Fruit fly (Drosophila melanogaster) Kc167 (cell line): ENCODE measurements around the gene HHEX.

Experiments
- Myc ChIP-seq: fragments of >200 bp; optimal IDR thresholded peaks from 2 replicates; lab custom pipeline; 2017; ENCODE audit warnings: missing external identifiers
- Sin3A ChIP-seq: fragments of >200 bp; optimal IDR thresholded peaks from 2 replicates; lab custom pipeline; 2018; ENCODE audit warnings: missing external identifiers
- h ChIP-seq: fragments of >200 bp; optimal IDR thresholded peaks from 3 replicates; lab custom pipeline; 2018; ENCODE audit warnings: missing external identifiers
- insv ChIP-seq: fragments of >200 bp; optimal IDR thresholded peaks from 3 replicates; lab custom pipeline; 2018; ENCODE audit warnings: missing external identifiers
- psq ChIP-seq: fragments of >200 bp; optimal IDR thresholded peaks from 2 replicates; lab custom pipeline; 2017; ENCODE audit warnings: missing external identifiers
- ttk ChIP-seq: sonication (Bioruptor generic); optimal IDR thresholded peaks from 2 replicates; lab custom pipeline; 2017; ENCODE audit warnings: missing external identifiers

The HHEX gene

DNA sequence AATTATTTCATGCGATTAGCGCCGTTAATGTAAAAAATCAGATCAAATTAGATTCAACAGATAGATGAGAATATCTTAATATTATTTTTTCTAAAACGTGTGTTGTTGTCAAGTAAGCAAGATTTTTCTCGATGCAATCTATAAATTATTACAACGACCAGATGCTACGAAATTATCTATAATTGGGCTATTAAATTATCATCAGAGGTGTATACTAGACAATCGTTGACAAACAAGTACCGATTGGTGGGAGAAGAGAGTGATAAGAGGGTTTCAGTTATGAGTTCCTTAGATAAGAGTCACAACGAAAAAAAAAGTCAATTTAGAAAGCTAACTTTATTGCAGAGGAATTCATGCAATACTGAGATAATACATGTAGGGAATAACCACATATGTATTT, 13.2 kb downstream of the HHEX start:
- TF ChIP-seq Myc (lab: Kevin White, UChicago) (no peak), insv (lab: Kevin White, UChicago) (no peak), ttk (lab: Kevin White, UChicago) (no peak), psq (lab: Kevin White, UChicago) (no peak), h (lab: Kevin White, UChicago) (no peak), Sin3A (lab: Kevin White, UChicago) (no peak)

DNA sequence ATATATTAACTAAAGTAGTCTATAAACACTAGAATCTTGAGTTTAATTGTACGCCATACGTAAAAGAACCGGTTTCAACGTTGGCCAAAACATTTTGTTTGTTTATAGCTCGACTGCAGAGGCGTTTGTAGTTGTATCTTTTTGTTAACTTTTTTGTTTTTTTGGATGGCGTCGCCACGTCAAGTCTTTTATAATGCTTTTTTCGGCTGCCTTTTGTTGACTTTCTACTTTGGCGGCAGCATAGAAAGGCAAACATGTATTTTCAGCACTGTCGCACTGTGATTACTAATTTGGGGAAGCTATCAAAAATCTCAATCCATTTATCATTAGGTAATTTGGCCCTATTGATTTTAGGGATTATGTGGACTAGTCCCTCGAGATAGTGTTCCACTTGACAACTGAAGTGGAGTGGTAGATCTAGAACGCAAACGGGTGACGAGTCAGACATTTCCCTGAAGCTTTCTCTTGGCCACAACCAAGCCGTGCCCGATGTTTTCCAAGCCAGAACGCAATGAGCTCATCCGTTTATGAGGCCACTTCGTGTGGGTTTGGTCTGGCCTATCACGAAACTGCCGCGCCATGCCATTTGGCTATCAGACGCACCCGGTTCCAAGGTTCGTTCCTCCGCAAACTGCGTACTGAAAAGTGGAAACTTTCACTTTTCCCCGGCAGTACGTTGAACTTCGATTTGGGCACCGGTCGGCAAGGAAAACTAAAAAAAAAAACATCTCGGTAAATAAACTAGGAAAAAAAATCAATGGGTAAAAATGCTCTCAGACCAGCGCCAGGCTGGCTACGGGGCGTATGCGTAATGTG, 14.0 kb downstream of the HHEX start:
- TF ChIP-seq Myc (lab: Kevin White, UChicago) (no peak), h (lab: Kevin White, UChicago) (no peak)

DNA sequence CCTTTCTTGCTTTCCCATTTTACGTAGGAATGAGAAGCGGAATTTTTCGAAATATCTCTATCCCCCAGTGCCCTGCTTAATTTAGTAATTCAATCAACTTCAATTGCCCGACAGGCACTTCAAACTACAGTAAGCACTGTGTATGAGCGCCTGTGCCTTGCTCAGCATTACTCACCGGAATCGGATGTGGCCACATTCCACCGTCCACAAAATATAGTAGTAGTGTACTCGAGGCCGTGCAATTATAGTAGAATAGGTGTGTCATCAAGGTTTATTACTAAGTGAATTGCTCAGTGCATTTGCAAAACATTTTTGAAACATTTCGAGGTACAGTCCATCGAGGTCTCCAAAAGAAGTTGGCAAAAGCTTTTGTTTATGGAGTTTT, 15.0 kb downstream of the HHEX start:
- no peak for TF ChIP-seq insv (lab: Kevin White, UChicago)
- no peak for TF ChIP-seq ttk (lab: Kevin White, UChicago)
- TF ChIP-seq h (lab: Kevin White, UChicago) = no peak
- no peak for TF ChIP-seq psq (lab: Kevin White, UChicago)
- TF ChIP-seq Sin3A (lab: Kevin White, UChicago) = no peak
- TF ChIP-seq Myc (lab: Kevin White, UChicago) = no peak

DNA sequence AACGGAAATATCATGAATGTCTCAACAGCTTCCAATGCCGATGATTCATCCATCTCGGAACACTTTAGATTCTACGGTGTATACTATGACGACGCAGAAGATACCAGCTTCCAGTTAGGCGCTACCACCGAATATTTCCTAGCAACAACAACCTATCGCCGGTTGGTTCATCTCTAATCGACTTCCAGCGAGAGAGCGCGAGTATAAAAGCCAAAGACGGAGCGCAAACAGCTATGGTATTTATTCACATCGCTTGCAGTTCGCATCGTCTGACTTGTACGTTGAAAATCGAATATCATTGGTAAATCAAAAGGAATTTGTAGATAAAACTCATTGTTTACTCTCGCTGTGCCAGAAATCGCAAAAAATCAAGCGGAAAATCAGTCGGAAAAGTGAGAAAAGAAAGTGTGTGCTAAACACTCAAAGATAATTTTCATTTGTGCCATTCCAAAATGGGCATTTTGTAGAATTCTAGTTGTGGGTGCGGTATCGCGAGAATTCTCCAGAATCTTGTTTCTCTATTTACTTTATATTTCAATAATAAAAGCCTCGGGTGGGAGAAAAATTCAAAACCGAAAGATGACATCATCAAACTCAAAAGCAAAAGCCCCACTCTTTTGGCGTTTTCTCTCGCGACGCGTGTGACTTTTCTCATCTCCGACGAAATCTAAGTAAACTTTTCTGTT, 15.6 kb downstream of the HHEX start, which contains the start of gene AnxB9:
Gene AnxB9 (plus strand): TSS at position 232 of the 686 bp plus-strand sequence.
- TF ChIP-seq Myc (lab: Kevin White, UChicago) (no peak), insv (lab: Kevin White, UChicago) (no peak), Sin3A (lab: Kevin White, UChicago) (no peak), h (lab: Kevin White, UChicago) (no peak), ttk (lab: Kevin White, UChicago) (no peak), psq (lab: Kevin White, UChicago) (no peak)

DNA sequence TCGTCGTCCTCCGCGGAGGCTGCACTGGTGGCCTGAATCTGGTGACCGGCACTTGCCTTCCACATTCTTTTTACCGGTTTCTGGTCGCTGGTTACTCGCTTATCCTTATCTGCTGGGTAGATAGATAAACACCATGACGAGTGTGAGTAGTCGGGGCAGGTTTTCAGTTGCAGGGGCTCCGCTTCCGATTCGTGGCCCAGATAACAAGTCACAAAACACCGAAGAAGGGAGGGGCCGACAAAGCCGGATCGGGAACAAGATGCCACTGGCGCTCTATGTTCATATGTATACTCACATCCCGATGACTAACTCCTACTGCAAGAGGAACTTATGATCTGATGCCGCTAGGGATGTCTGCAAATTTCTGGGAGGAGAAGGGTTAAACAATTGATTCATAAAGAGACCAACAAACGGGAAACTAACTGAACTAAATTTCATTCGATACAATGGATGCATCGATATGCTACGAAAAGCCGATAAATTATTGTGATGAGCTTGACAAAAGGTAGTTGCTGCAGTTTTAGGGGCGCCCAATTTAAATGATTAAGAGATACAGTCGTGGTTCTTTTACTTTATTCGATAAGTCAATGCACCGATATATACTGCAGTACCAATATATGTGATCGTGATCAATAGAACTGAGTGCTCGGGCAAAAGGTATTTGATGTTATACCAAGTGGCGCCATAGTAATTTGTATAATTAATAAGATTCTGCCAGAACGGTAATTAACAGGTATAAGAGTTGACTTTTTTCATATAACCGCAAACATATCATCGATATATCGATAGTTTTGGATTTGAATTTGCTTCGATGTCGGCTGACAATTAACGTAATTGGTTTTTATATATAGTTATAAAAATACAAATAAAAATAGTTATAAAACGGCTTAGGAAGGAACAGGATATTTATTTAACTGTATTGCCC, 16.5 kb downstream of the HHEX start, which contains the start of gene Cortactin:
Gene Cortactin (minus strand): TSS at position 472 of the 925 bp plus-strand sequence.
- peak; percentile 96 for TF ChIP-seq psq (lab: Kevin White, UChicago)
- no peak for TF ChIP-seq Sin3A (lab: Kevin White, UChicago)
- TF ChIP-seq insv (lab: Kevin White, UChicago) = no peak
- TF ChIP-seq ttk (lab: Kevin White, UChicago) = no peak
- TF ChIP-seq h (lab: Kevin White, UChicago) = no peak

DNA sequence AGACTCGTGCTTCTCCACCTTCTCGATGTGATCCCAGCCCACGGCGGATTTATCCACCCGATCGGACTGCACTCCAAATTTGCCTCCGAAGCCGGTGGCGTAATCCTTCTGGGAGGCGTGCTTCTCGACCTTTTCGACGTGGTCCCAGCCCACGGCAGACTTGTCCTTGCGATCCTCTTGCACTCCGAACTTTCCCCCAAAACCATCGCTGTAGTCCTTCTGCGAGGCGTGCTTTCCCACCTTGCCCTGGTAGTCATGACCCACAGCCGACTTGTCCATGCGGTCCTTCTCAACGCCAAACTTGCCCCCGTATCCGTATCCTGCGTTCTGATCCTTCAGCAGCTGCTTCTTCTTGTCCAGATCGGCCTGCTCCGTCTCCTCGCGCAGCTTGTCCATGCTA, 17.3 kb downstream of the HHEX start:
- TF ChIP-seq ttk (lab: Kevin White, UChicago) (peak; percentile 59), insv (lab: Kevin White, UChicago) (no peak)

DNA sequence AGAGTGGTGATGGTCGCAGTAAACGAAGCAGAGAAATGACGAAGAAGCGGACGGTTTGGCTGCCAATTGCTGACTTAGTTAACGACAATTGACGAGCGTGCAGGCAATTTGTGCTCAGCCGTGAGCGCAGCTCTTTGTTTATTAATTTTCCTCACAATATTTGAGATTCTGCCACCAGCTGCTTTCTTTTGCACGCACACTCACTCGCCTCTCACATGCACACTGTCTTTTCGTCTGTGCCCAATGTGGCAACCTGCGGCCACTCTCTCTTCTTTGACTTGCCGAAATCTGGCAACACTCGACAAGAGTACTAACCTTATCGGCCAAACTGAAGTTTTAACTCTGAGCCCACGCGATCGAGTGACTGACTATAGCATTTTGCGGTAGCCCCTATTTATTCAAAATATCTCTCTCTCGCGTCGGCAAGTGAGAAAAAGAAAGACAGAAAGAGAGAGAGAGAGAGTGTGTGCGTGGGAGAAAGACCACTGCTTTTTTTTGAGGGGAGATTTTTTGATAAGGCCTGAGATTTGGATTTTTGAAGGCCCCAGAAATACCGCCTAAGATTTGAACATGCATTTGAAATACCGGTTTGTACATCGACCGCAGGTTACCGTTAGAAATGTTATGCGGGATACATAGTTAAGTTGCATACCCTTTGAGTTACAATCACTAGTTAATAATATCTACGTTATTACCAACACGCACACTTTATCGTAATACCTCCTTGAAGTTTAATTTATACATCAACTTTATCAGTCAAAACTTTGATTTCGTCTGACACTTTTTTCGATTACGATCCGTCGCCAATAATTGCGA, 20.1 kb downstream of the HHEX start, which contains the start of gene Mvl:
Gene Mvl (minus strand): TSS at position 371 of the 816 bp plus-strand sequence.
- TF ChIP-seq psq (lab: Kevin White, UChicago) (no peak), Sin3A (lab: Kevin White, UChicago) (no peak), Myc (lab: Kevin White, UChicago) (no peak), h (lab: Kevin White, UChicago) (no peak), insv (lab: Kevin White, UChicago) (no peak), ttk (lab: Kevin White, UChicago) (no peak)

DNA sequence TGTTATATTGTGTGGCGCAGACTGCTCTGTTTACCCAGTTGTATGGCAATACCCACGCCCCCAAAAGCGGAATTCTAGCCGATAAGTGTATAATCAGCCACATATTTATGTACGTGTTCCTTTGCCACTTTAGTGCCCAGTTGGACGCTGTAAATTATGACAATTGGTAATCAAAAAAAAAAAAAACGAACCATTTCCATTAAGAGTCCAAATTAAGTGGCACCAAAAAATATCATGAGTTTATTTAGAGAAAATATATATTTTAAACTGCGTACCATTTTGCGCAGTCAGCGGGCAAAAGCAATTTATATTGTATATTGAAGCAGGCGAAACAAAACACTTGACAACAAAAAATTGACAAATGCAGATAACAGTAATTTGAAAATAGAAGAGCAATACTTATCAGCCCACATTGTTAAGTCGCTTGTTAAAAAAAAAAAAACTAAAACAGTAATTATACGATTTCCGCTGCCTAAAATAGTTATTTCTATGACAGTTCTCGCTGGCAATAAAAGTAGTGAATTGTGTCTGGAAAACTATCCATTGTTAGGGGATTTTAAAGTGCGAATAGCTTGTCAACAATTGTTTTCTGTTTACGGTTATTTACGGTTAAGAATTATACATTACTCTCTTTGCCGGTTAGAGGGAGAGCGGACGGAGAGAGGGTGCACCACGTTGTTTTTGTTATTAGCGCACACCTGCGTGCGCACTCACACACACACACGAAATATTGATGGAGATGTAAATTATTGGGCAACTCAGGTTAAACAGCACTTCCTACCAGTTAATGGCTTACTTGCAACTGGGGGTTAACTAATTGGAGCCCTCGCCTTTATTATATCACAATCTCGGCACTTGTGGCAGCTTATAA, 21.0 kb downstream of the HHEX start:
- TF ChIP-seq h (lab: Kevin White, UChicago) (no peak), insv (lab: Kevin White, UChicago) (no peak), psq (lab: Kevin White, UChicago) (no peak)

DNA sequence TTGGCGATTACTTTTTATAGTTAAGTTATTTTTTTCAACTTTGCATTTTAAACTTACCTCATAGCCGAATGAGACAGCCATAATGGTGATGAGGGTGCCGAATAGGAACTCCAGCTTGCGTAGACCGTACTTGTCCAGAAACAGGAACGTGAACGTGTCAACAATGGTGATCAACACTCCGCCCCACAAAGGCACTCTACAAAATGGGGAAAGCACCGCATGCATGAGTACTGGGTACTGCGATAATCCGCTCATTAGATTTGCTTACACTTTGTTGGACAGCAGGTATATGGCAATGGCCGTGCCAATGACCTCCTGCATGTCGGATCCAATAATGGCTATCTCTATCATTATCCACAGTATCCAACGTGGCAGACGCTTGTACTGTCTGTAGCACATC, 23.2 kb downstream of the HHEX start:
- no peak for TF ChIP-seq h (lab: Kevin White, UChicago)
- TF ChIP-seq insv (lab: Kevin White, UChicago) = no peak
- no peak for TF ChIP-seq ttk (lab: Kevin White, UChicago)
- TF ChIP-seq Myc (lab: Kevin White, UChicago) = no peak
- no peak for TF ChIP-seq Sin3A (lab: Kevin White, UChicago)
- no peak for TF ChIP-seq psq (lab: Kevin White, UChicago)

DNA sequence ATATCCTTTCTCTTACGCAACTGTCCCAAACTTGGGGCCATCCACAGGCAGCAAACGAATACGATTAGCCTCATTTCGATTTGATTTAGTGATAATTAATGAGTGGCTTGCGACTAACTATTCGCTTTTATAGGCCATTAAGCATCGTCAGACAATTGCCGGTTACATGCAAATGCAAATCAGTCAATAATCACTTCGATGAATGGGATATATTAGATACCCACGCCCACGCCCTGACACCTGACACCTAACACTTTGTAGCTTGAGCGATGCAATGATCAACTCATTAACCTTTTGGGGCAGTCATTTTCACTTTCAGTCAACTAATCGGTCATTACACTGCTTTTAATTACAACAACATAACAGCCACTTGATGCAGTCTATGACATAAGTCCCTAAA, 29.9 kb downstream of the HHEX start, which contains the start of gene Jhbp15:
Gene Jhbp15 (minus strand): TSS at position 101 of the 400 bp plus-strand sequence.
- TF ChIP-seq ttk (lab: Kevin White, UChicago) (no peak), Myc (lab: Kevin White, UChicago) (no peak), insv (lab: Kevin White, UChicago) (no peak), h (lab: Kevin White, UChicago) (no peak), psq (lab: Kevin White, UChicago) (no peak), Sin3A (lab: Kevin White, UChicago) (no peak)
